Fruit fly (Drosophila melanogaster) whole organism, embryonic: Measurements from ENCODE around the gene Vav.

ENCODE experiments used
- Aef1 ChIP-seq: fragments of 200-800 bp; sonication (Bioruptor generic); IDR thresholded peaks from 3 replicates; pipeline ENCODE4 v1.3.6; 2022; ENCODE audit warnings: missing biosample characterization, missing genetic modification characterization
- Atf6 ChIP-seq: fragments of 200-800 bp; sonication (Bioruptor generic); IDR thresholded peaks from 2 replicates; pipeline ENCODE4 v1.3.6; 2022; ENCODE audit warnings: missing biosample characterization, missing genetic modification characterization
- B-H2 ChIP-seq: fragments of 200-800 bp; sonication (Bioruptor generic); optimal IDR thresholded peaks from 2 replicates; lab custom pipeline; 2018; ENCODE audit warnings: missing biosample characterization, mild to moderate bottlenecking, missing genetic modification characterization
- CG10543 ChIP-seq: fragments of 200-800 bp; sonication (Bioruptor generic); optimal IDR thresholded peaks from 3 replicates; lab custom pipeline; 2017; ENCODE audit warnings: missing biosample characterization, mild to moderate bottlenecking, missing genetic modification characterization, moderate library complexity
- CG12155 ChIP-seq: fragments of 200-800 bp; sonication (Bioruptor generic); optimal IDR thresholded peaks from 3 replicates; lab custom pipeline; 2016; ENCODE audit warnings: missing biosample characterization, missing genetic modification characterization
- CG12659 ChIP-seq: fragments of 200-800 bp; sonication (Bioruptor generic); optimal IDR thresholded peaks from 3 replicates; lab custom pipeline; 2017; ENCODE audit warnings: mild to moderate bottlenecking, missing biosample characterization, missing genetic modification reagents, missing genetic modification characterization
- CG12769 ChIP-seq: fragments of 200-800 bp; sonication (Bioruptor generic); optimal IDR thresholded peaks from 2 replicates; lab custom pipeline; 2019; ENCODE audit warnings: missing biosample characterization, mild to moderate bottlenecking, missing genetic modification characterization, moderate library complexity
- CG13287 ChIP-seq: fragments of 200-800 bp; sonication (Bioruptor generic); IDR thresholded peaks from 2 replicates; pipeline ENCODE4 v1.3.6; 2022; ENCODE audit warnings: missing biosample characterization, missing genetic modification characterization; ENCODE audit not compliant: partially characterized antibody
- CG13624 ChIP-seq: fragments of 200-800 bp; sonication (Bioruptor generic); optimal IDR thresholded peaks from 2 replicates; lab custom pipeline; 2016; ENCODE audit warnings: missing biosample characterization, missing genetic modification characterization
- CG14441 ChIP-seq: fragments of 200-800 bp; sonication (Bioruptor generic); IDR thresholded peaks from 2 replicates; pipeline ENCODE4 v1.3.6; 2022; ENCODE audit warnings: missing biosample characterization, missing genetic modification characterization
- CG14860 ChIP-seq: fragments of 200-800 bp; sonication (Bioruptor generic); IDR thresholded peaks from 3 replicates; pipeline ENCODE4 v1.3.6; 2022; ENCODE audit warnings: missing biosample characterization, missing genetic modification characterization; ENCODE audit not compliant: partially characterized antibody
- CG15601 ChIP-seq: fragments of 200-800 bp; sonication (Bioruptor generic); optimal IDR thresholded peaks from 3 replicates; lab custom pipeline; 2019; ENCODE audit warnings: missing biosample characterization, mild to moderate bottlenecking, missing genetic modification characterization, moderate library complexity
- CG1603 ChIP-seq: fragments of 200-800 bp; sonication (Bioruptor generic); optimal IDR thresholded peaks from 2 replicates; lab custom pipeline; 2019; ENCODE audit warnings: missing biosample characterization, mild to moderate bottlenecking, missing genetic modification characterization, moderate library complexity
- CG17359 ChIP-seq: fragments of 200-800 bp; sonication (Bioruptor generic); optimal IDR thresholded peaks from 3 replicates; lab custom pipeline; 2018; ENCODE audit warnings: missing biosample characterization, mild to moderate bottlenecking, missing genetic modification characterization, moderate library complexity
- CG2202 ChIP-seq: fragments of 200-800 bp; sonication (Bioruptor generic); optimal IDR thresholded peaks from 2 replicates; lab custom pipeline; 2018; ENCODE audit warnings: missing biosample characterization, mild to moderate bottlenecking, missing genetic modification characterization
- CG3065 ChIP-seq: fragments of 200-800 bp; sonication (Bioruptor generic); optimal IDR thresholded peaks from 2 replicates; lab custom pipeline; 2016; ENCODE audit warnings: missing biosample characterization, missing genetic modification characterization
- CG7786 ChIP-seq: fragments of 200-800 bp; sonication (Bioruptor generic); optimal IDR thresholded peaks from 2 replicates; lab custom pipeline; 2016; ENCODE audit warnings: missing biosample characterization, missing genetic modification characterization
- CG7963 ChIP-seq: fragments of 200-800 bp; sonication (Bioruptor generic); IDR thresholded peaks from 3 replicates; pipeline ENCODE4 v1.3.6; 2022; ENCODE audit warnings: missing biosample characterization, missing genetic modification characterization; ENCODE audit not compliant: partially characterized antibody
- CG9609 ChIP-seq: fragments of 200-800 bp; sonication (Bioruptor generic); optimal IDR thresholded peaks from 3 replicates; lab custom pipeline; 2016; ENCODE audit warnings: missing biosample characterization, missing genetic modification characterization
- CHES-1-like ChIP-seq: fragments of 200-800 bp; sonication (Bioruptor generic); optimal IDR thresholded peaks from 2 replicates; lab custom pipeline; 2016; ENCODE audit warnings: missing biosample characterization, missing genetic modification characterization
- CTCF ChIP-seq: fragments of 200-800 bp; sonication (Bioruptor generic); optimal IDR thresholded peaks from 2 replicates; lab custom pipeline; 2017; ENCODE audit warnings: missing biosample characterization, mild to moderate bottlenecking, missing genetic modification characterization, moderate library complexity
- HmgZ ChIP-seq: fragments of 200-800 bp; sonication (Bioruptor generic); optimal IDR thresholded peaks from 2 replicates; lab custom pipeline; 2018; ENCODE audit warnings: missing biosample characterization, mild to moderate bottlenecking, missing genetic modification characterization
- Hsf ChIP-seq: fragments of 200-800 bp; sonication (Bioruptor generic); optimal IDR thresholded peaks from 3 replicates; lab custom pipeline; 2016; ENCODE audit warnings: missing biosample characterization, missing genetic modification characterization
- MTF-1 ChIP-seq: fragments of 200-800 bp; sonication (Bioruptor generic); optimal IDR thresholded peaks from 2 replicates; lab custom pipeline; 2018; ENCODE audit warnings: missing biosample characterization, mild to moderate bottlenecking, missing genetic modification characterization, borderline replicate concordance
- Max ChIP-seq: fragments of 200-800 bp; sonication (Bioruptor generic); optimal IDR thresholded peaks from 2 replicates; lab custom pipeline; 2016; ENCODE audit warnings: missing biosample characterization, mild to moderate bottlenecking, missing genetic modification characterization
- Med ChIP-seq: fragments of 200-800 bp; sonication (Bioruptor generic); peaks from one replicate; lab custom pipeline; 2016; ENCODE audit warnings: missing biosample characterization, missing genetic modification characterization, mild to moderate bottlenecking, inconsistent platforms, moderate library complexity
- Rfx ChIP-seq: fragments of 200-800 bp; sonication (Bioruptor generic); IDR thresholded peaks from 2 replicates; pipeline ENCODE4 v1.3.6; 2022; ENCODE audit warnings: missing biosample characterization, missing genetic modification characterization
- Xbp1 ChIP-seq: fragments of 200-800 bp; sonication (Bioruptor generic); optimal IDR thresholded peaks from 3 replicates; lab custom pipeline; 2016; ENCODE audit warnings: missing biosample characterization, mild to moderate bottlenecking, missing genetic modification characterization
- chn ChIP-seq: fragments of 200-800 bp; sonication (Bioruptor generic); optimal IDR thresholded peaks from 2 replicates; lab custom pipeline; 2016; ENCODE audit warnings: missing biosample characterization, missing genetic modification characterization
- dpn ChIP-seq, 2 experiments: fragments of 200-800 bp; sonication (Bioruptor generic); optimal IDR thresholded peaks; 3 replicates each; lab custom pipeline; 2016; ENCODE audit warnings: missing biosample characterization in 2 of 2, missing genetic modification characterization in 2 of 2
- en ChIP-seq: fragments of 200-800 bp; sonication (Bioruptor generic); optimal IDR thresholded peaks from 2 replicates; lab custom pipeline; 2016; ENCODE audit warnings: missing biosample characterization, missing genetic modification characterization
- eve ChIP-seq, 2 experiments: fragments of >200 bp; optimal IDR thresholded peaks; 2 replicates each; lab custom pipeline; 2017; ENCODE audit warnings: missing biosample characterization in 2 of 2, missing genetic modification characterization in 2 of 2
- fu2 ChIP-seq: fragments of 200-800 bp; sonication (Bioruptor generic); optimal IDR thresholded peaks from 2 replicates; lab custom pipeline; 2016; ENCODE audit warnings: missing biosample characterization, missing genetic modification characterization
- gsb ChIP-seq: fragments of 200-800 bp; sonication (Bioruptor generic); IDR thresholded peaks from 2 replicates; pipeline ENCODE4 v1.3.6; 2022; ENCODE audit warnings: missing biosample characterization, missing genetic modification characterization
- inv ChIP-seq: fragments of 200-800 bp; sonication (Bioruptor generic); IDR thresholded peaks from 2 replicates; pipeline ENCODE4 v1.3.6; 2022; ENCODE audit warnings: missing biosample characterization, missing genetic modification characterization; ENCODE audit not compliant: partially characterized antibody
- klu ChIP-seq: fragments of 200-800 bp; sonication (Bioruptor generic); IDR thresholded peaks from 2 replicates; pipeline ENCODE4 v1.3.6; 2022; ENCODE audit warnings: missing biosample characterization, missing genetic modification characterization
- lab ChIP-seq: fragments of 200-800 bp; sonication (Bioruptor generic); optimal IDR thresholded peaks from 3 replicates; lab custom pipeline; 2017; ENCODE audit warnings: missing biosample characterization, missing genetic modification characterization, mild to moderate bottlenecking, moderate library complexity, missing genetic modification reagents
- lola ChIP-seq, 3 experiments: fragments of >200 bp in 2 of 3; fragments of 200-800 bp in 1 of 3; sonication (Bioruptor generic) in 1 of 3; optimal IDR thresholded peaks; 2 replicates each; lab custom pipeline; 2017 to 2019; ENCODE audit warnings: missing biosample characterization in 3 of 3, missing genetic modification characterization in 3 of 3, mild to moderate bottlenecking in 1 of 3, moderate library complexity in 1 of 3
- lov ChIP-seq, 2 experiments: fragments of 200-800 bp in 1 of 2; fragments of >200 bp in 1 of 2; sonication (Bioruptor generic) in 1 of 2; IDR thresholded peaks in 1 of 2; optimal IDR thresholded peaks in 1 of 2; 2 replicates in 1 of 2; 3 replicates in 1 of 2; pipeline versions ENCODE4 v1.3.6 to Lab custom; 2017 to 2022; ENCODE audit warnings: missing biosample characterization in 1 of 2, missing genetic modification characterization in 1 of 2
- maf-S ChIP-seq: fragments of 200-800 bp; sonication (Bioruptor generic); optimal IDR thresholded peaks from 2 replicates; lab custom pipeline; 2016; ENCODE audit warnings: missing biosample characterization, missing genetic modification characterization
- oc ChIP-seq: fragments of 200-800 bp; sonication (Bioruptor generic); optimal IDR thresholded peaks from 2 replicates; lab custom pipeline; 2018; ENCODE audit warnings: missing biosample characterization, mild to moderate bottlenecking, missing genetic modification characterization, moderate library complexity
- otp ChIP-seq: fragments of 200-800 bp; sonication (Bioruptor generic); IDR thresholded peaks from 3 replicates; pipeline ENCODE4, ENCODE4 v1.3.6; 2022; ENCODE audit warnings: missing biosample characterization, missing genetic modification characterization
- pan ChIP-seq, 4 experiments: fragments of >200 bp in 3 of 4; fragments of 200-800 bp in 1 of 4; sonication (Bioruptor generic) in 1 of 4; optimal IDR thresholded peaks in 3 of 4; IDR thresholded peaks in 1 of 4; 2 replicates each; pipeline versions ENCODE4 v1.3.6 to Lab custom; 2017 to 2022; ENCODE audit warnings: missing biosample characterization in 2 of 4, missing genetic modification characterization in 2 of 4, mixed read lengths in 1 of 4
- prd ChIP-seq, 3 experiments: fragments of >200 bp in 2 of 3; fragments of 200-800 bp in 1 of 3; sonication (Bioruptor generic) in 1 of 3; optimal IDR thresholded peaks in 2 of 3; IDR thresholded peaks in 1 of 3; 2 replicates in 2 of 3; 3 replicates in 1 of 3; pipeline versions ENCODE4 v1.3.6 to Lab custom; 2017 to 2022; ENCODE audit warnings: missing biosample characterization in 1 of 3, missing genetic modification characterization in 1 of 3
- pzg ChIP-seq: fragments of 200-800 bp; sonication (Bioruptor generic); optimal IDR thresholded peaks from 3 replicates; lab custom pipeline; 2018; ENCODE audit warnings: missing biosample characterization, mild to moderate bottlenecking, missing genetic modification characterization, moderate library complexity
- ro ChIP-seq: fragments of 200-800 bp; sonication (Bioruptor generic); IDR thresholded peaks from 2 replicates; pipeline ENCODE4 v1.3.6; 2022; ENCODE audit warnings: missing biosample characterization, missing genetic modification characterization
- sima ChIP-seq: fragments of 200-800 bp; sonication (Bioruptor generic); optimal IDR thresholded peaks from 2 replicates; lab custom pipeline; 2016; ENCODE audit warnings: missing biosample characterization, missing genetic modification characterization
- sr ChIP-seq: fragments of 200-800 bp; sonication (Bioruptor generic); IDR thresholded peaks from 3 replicates; pipeline ENCODE4 v1.3.6; 2022; ENCODE audit warnings: missing biosample characterization, missing genetic modification characterization

The Vav gene

DNA sequence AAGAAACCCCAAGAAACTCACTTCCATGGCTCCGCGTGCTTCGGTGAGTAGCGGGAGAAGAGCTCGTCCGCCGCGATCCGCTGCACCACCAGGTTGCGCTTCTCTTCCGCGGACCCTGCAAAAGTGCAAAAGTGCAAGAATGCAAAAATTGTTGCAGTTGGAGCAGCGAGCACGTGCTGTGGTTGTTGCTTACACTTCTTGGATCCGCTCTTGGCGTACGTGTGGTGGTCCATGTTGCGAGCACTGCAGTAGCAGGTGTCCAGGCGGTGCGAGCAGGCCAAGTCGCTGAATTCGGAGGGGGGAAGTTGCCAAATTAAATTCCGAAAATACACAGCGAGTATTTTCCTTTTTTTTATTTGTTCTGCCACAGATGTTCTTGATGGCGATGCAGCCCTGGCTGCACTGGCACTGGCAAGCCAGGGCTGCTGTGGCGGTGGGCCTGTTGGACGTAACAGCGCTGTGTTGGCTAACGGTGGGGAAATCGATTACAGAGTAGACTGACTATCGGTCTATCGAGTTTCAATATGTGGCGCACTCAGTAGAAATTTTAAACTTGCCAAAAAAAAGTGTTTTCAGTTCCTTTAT is 7.0 kb downstream of the Vav start, which contains the start of gene CG8010 (continued):
- TF ChIP-seq CG13287 (GFP tag; lab: Robert Waterston, UW): peak; percentile 73
- peak; percentile 21 for TF ChIP-seq B-H2 (GFP tag; lab: Kevin White, UChicago)
- 0 out of 2 replicates have a peak, but pooled peaks have one; percentile 16 for TF ChIP-seq CG14441
- TF ChIP-seq prd (optimal IDR thresholded peaks at IDR 0.05; lab: Kevin White, UChicago): no peak
- TF ChIP-seq prd (GFP tag; IDR thresholded peaks at IDR 0.05; lab: Robert Waterston, UW): no peak
- no peak for TF ChIP-seq ro (GFP tag; lab: Robert Waterston, UW)
- TF ChIP-seq sr (GFP tag; lab: Robert Waterston, UW): no peak
- no peak for TF ChIP-seq CG17359
- peak; percentile 56 for TF ChIP-seq HmgZ (tag; lab: Kevin White, UChicago)
- no peak for TF ChIP-seq CG13624
- peak; percentile 2 for TF ChIP-seq Hsf (GFP tag; lab: Kevin White, UChicago)
- TF ChIP-seq pzg (GFP tag; lab: Kevin White, UChicago): peak; percentile 86
- TF ChIP-seq maf-S: no peak
- no peak for TF ChIP-seq sima (GFP tag; lab: Kevin White, UChicago)
- TF ChIP-seq CG3065 (GFP tag; lab: Kevin White, UChicago): no peak
- no peak for TF ChIP-seq CG2202 (tag; lab: Kevin White, UChicago)
- TF ChIP-seq pan (optimal IDR thresholded peaks at IDR 0.05; lab: Kevin White, UChicago): no peak
- peak in 1 of 2 experiments; percentile 13 for TF ChIP-seq pan (GFP tag; optimal IDR thresholded peaks at IDR 0.05 in 1 of 2, IDR thresholded peaks at IDR 0.05 in 1 of 2)
- TF ChIP-seq Aef1: no peak
- TF ChIP-seq CG12769 (tag; lab: Kevin White, UChicago): no peak
- peak; percentile 80 for TF ChIP-seq Med
- no peak for TF ChIP-seq CG10543 (GFP tag; lab: Kevin White, UChicago)
- TF ChIP-seq lola (GFP tag; optimal IDR thresholded peaks at IDR 0.05; lab: Kevin White, UChicago): no peak
- TF ChIP-seq Atf6 (GFP tag; lab: Robert Waterston, UW): peak; percentile 32; the same call in 1 of the 2 replicates
- TF ChIP-seq CG12659 (GFP tag; lab: Kevin White, UChicago): peak; percentile 46
- peak; percentile 57 for TF ChIP-seq Rfx (GFP tag; lab: Robert Waterston, UW)
- no peak for TF ChIP-seq CG1603
- no peak for TF ChIP-seq dpn (GFP tag; optimal IDR thresholded peaks at IDR 0.05; lab: Kevin White, UChicago)
- TF ChIP-seq lov (optimal IDR thresholded peaks at IDR 0.05; lab: Kevin White, UChicago): no peak
- TF ChIP-seq lov (GFP tag; IDR thresholded peaks at IDR 0.05; lab: Robert Waterston, UW): no peak
- TF ChIP-seq eve (GFP tag; optimal IDR thresholded peaks at IDR 0.05; lab: Kevin White, UChicago): no peak
- TF ChIP-seq Xbp1 (GFP tag; lab: Kevin White, UChicago): no peak
- peak; percentile 42; the same call in 1 of the 3 replicates for TF ChIP-seq CG7963 (GFP tag; lab: Robert Waterston, UW)
- no peak for TF ChIP-seq CG7786
- peak; percentile 7 for TF ChIP-seq fu2 (GFP tag; lab: Kevin White, UChicago)
- TF ChIP-seq MTF-1 (GFP tag; lab: Kevin White, UChicago): no peak
- TF ChIP-seq lab: no peak
- peak; percentile 33; the same call in 1 of the 2 replicates for TF ChIP-seq inv
- no peak for TF ChIP-seq en (GFP tag; lab: Kevin White, UChicago)
- TF ChIP-seq CG15601 (tag; lab: Kevin White, UChicago): no peak
- peak; percentile 22 for TF ChIP-seq Max
- TF ChIP-seq CTCF: peak; percentile 16
- 0 out of 3 replicates have a peak, but pooled peaks have one; percentile 17 for TF ChIP-seq otp
- no peak for TF ChIP-seq oc (tag; lab: Kevin White, UChicago)
- TF ChIP-seq chn: no peak
- no peak for TF ChIP-seq gsb
- TF ChIP-seq CHES-1-like (GFP tag; lab: Kevin White, UChicago): no peak
- peak; percentile 68 for TF ChIP-seq CG12155 (GFP tag; lab: Kevin White, UChicago)
- no peak for TF ChIP-seq klu (GFP tag; lab: Robert Waterston, UW)
- peak; percentile 28 for TF ChIP-seq CG9609 (GFP tag; lab: Kevin White, UChicago)
- no peak for TF ChIP-seq CG14860 (GFP tag; lab: Robert Waterston, UW)
